Fruit fly (Drosophila melanogaster) whole organism, prepupa: ENCODE results near the gene RhoGAP18B.
A peak's percentile ranks its signal among the peaks of the same experiment; 100 is the strongest.

ENCODE experiments used
- Blimp-1 ChIP-seq: fragments of 200-800 bp; sonication (Bioruptor generic); optimal IDR thresholded peaks from 3 replicates; lab custom pipeline; 2017; ENCODE audit warnings: missing biosample characterization, missing genetic modification characterization, mild to moderate bottlenecking, moderate library complexity, missing genetic modification reagents
- CG10631 ChIP-seq: fragments of 200-800 bp; sonication (Bioruptor generic); optimal IDR thresholded peaks from 2 replicates; lab custom pipeline; 2016; ENCODE audit warnings: missing biosample characterization, missing genetic modification characterization
- CG10669 ChIP-seq: fragments of 200-800 bp; sonication (Bioruptor generic); optimal IDR thresholded peaks from 3 replicates; lab custom pipeline; 2018; ENCODE audit warnings: missing biosample characterization, mild to moderate bottlenecking, missing genetic modification characterization, moderate library complexity
- CG11294 ChIP-seq: fragments of 200-800 bp; sonication (Bioruptor generic); IDR thresholded peaks from 2 replicates; pipeline ENCODE4 v1.3.6; 2022; ENCODE audit warnings: missing biosample characterization, missing genetic modification characterization
- CG15336 ChIP-seq: fragments of 200-800 bp; sonication (Bioruptor generic); IDR thresholded peaks from 2 replicates; pipeline ENCODE4 v1.3.6; 2022; ENCODE audit warnings: missing biosample characterization, missing genetic modification characterization
- CG16779 ChIP-seq: fragments of 200-800 bp; sonication (Bioruptor generic); optimal IDR thresholded peaks from 3 replicates; lab custom pipeline; 2017; ENCODE audit warnings: missing biosample characterization, mild to moderate bottlenecking, missing genetic modification characterization
- CG3032 ChIP-seq: fragments of 200-800 bp; optimal IDR thresholded peaks from 2 replicates; lab custom pipeline; 2019; ENCODE audit warnings: missing biosample characterization, mild to moderate bottlenecking, missing genetic modification characterization, moderate library complexity
- CG31627 ChIP-seq: fragments of 200-800 bp; sonication (Bioruptor generic); optimal IDR thresholded peaks from 3 replicates; lab custom pipeline; 2016; ENCODE audit warnings: missing biosample characterization, missing genetic modification characterization
- CG32006 ChIP-seq: fragments of 200-800 bp; sonication (Bioruptor generic); optimal IDR thresholded peaks from 3 replicates; lab custom pipeline; 2017; ENCODE audit warnings: missing biosample characterization, mild to moderate bottlenecking, missing genetic modification characterization
- CG4318 ChIP-seq: fragments of 200-800 bp; sonication (Bioruptor generic); optimal IDR thresholded peaks from 3 replicates; lab custom pipeline; 2017; ENCODE audit warnings: missing biosample characterization, mild to moderate bottlenecking, missing genetic modification characterization
- CG6276 ChIP-seq: fragments of 200-800 bp; sonication (Bioruptor generic); optimal IDR thresholded peaks from 2 replicates; lab custom pipeline; 2017; ENCODE audit warnings: missing biosample characterization, mild to moderate bottlenecking, missing genetic modification characterization
- CG6808 ChIP-seq: fragments of 200-800 bp; sonication (Bioruptor generic); optimal IDR thresholded peaks from 3 replicates; lab custom pipeline; 2017; ENCODE audit warnings: missing biosample characterization, missing genetic modification characterization, mild to moderate bottlenecking, moderate library complexity, missing genetic modification reagents
- CG6854 ChIP-seq: fragments of 200-800 bp; sonication (Bioruptor generic); optimal IDR thresholded peaks from 2 replicates; lab custom pipeline; 2017; ENCODE audit warnings: missing biosample characterization, mild to moderate bottlenecking, missing genetic modification characterization
- CG8119 ChIP-seq: fragments of 200-800 bp; sonication (Bioruptor generic); IDR thresholded peaks from 3 replicates; pipeline ENCODE4 v1.3.6; 2022; ENCODE audit warnings: missing biosample characterization, missing genetic modification characterization
- CG8319 ChIP-seq: fragments of 200-800 bp; sonication (Bioruptor generic); optimal IDR thresholded peaks from 3 replicates; lab custom pipeline; 2016; ENCODE audit warnings: missing biosample characterization, missing genetic modification characterization
- CG8632 ChIP-seq: fragments of 200-800 bp; sonication (Bioruptor generic); optimal IDR thresholded peaks from 3 replicates; lab custom pipeline; 2016; ENCODE audit warnings: missing biosample characterization, missing genetic modification characterization
- Eip75B ChIP-seq: fragments of 200-800 bp; sonication (Bioruptor generic); optimal IDR thresholded peaks from 3 replicates; lab custom pipeline; 2016; ENCODE audit warnings: missing biosample characterization, missing genetic modification characterization
- Eip78C ChIP-seq: fragments of 200-800 bp; sonication (Bioruptor generic); peaks from one replicate; lab custom pipeline; 2016; ENCODE audit warnings: missing biosample characterization, missing genetic modification characterization
- Ets96B ChIP-seq: fragments of 200-800 bp; optimal IDR thresholded peaks from 2 replicates; lab custom pipeline; 2019; ENCODE audit warnings: missing biosample characterization, mild to moderate bottlenecking, missing genetic modification characterization, moderate library complexity
- Gug ChIP-seq: fragments of 200-800 bp; sonication (Bioruptor generic); IDR thresholded peaks from 2 replicates; pipeline ENCODE4 v1.3.6; 2022; ENCODE audit warnings: missing biosample characterization, missing genetic modification characterization
- Hr38 ChIP-seq: sonication (Bioruptor generic); optimal IDR thresholded peaks from 2 replicates; lab custom pipeline; 2016; ENCODE audit warnings: missing biosample characterization, missing genetic modification characterization
- Hr39 ChIP-seq: fragments of 200-800 bp; sonication (Bioruptor generic); optimal IDR thresholded peaks from 2 replicates; lab custom pipeline; 2016; ENCODE audit warnings: missing biosample characterization, missing genetic modification characterization
- OdsH ChIP-seq: fragments of 200-800 bp; sonication (Bioruptor generic); optimal IDR thresholded peaks from 3 replicates; lab custom pipeline; 2016; ENCODE audit warnings: missing biosample characterization, missing genetic modification characterization
- Sox14 ChIP-seq: fragments of 200-800 bp; sonication (Bioruptor generic); optimal IDR thresholded peaks from 3 replicates; lab custom pipeline; 2016; ENCODE audit warnings: missing biosample characterization, missing genetic modification characterization
- acj6 ChIP-seq: fragments of 200-800 bp; sonication (Bioruptor generic); optimal IDR thresholded peaks from 3 replicates; lab custom pipeline; 2016; ENCODE audit warnings: missing biosample characterization, missing genetic modification characterization
- cyc ChIP-seq: fragments of 200-800 bp; sonication (Bioruptor generic); optimal IDR thresholded peaks from 3 replicates; lab custom pipeline; 2016; ENCODE audit warnings: missing biosample characterization, missing genetic modification characterization
- dac ChIP-seq: fragments of 200-800 bp; sonication (Bioruptor generic); optimal IDR thresholded peaks from 2 replicates; lab custom pipeline; 2017; ENCODE audit warnings: missing biosample characterization, mild to moderate bottlenecking, missing genetic modification characterization
- dsx ChIP-seq: fragments of 200-800 bp; optimal IDR thresholded peaks from 3 replicates; lab custom pipeline; 2019; ENCODE audit warnings: missing biosample characterization, mild to moderate bottlenecking, missing genetic modification characterization, moderate library complexity; ENCODE audit not compliant: poor library complexity, severe bottlenecking
- fd85E ChIP-seq: fragments of 200-800 bp; sonication (Bioruptor generic); optimal IDR thresholded peaks from 3 replicates; lab custom pipeline; 2016; ENCODE audit warnings: missing biosample characterization, missing genetic modification characterization
- fkh ChIP-seq: fragments of 200-800 bp; sonication (Bioruptor generic); optimal IDR thresholded peaks from 3 replicates; lab custom pipeline; 2017; ENCODE audit warnings: missing biosample characterization, mild to moderate bottlenecking, missing genetic modification characterization, moderate library complexity
- lz ChIP-seq: fragments of 200-800 bp; sonication (Bioruptor generic); optimal IDR thresholded peaks from 3 replicates; lab custom pipeline; 2016; ENCODE audit warnings: missing biosample characterization, missing genetic modification characterization
- net ChIP-seq: fragments of 200-800 bp; sonication (Bioruptor generic); optimal IDR thresholded peaks from 3 replicates; lab custom pipeline; 2016; ENCODE audit warnings: missing biosample characterization, missing genetic modification characterization
- pdm3 ChIP-seq: fragments of 200-800 bp; sonication (Bioruptor generic); optimal IDR thresholded peaks from 3 replicates; lab custom pipeline; 2016; ENCODE audit warnings: missing biosample characterization, missing genetic modification characterization
- spab ChIP-seq: fragments of 200-800 bp; sonication (Bioruptor generic); optimal IDR thresholded peaks from 2 replicates; lab custom pipeline; 2017; ENCODE audit warnings: missing biosample characterization, mild to moderate bottlenecking, missing genetic modification characterization, missing genetic modification reagents
- ss ChIP-seq, 2 experiments: fragments of 200-800 bp; sonication (Bioruptor generic); optimal IDR thresholded peaks; 2 replicates in 1 of 2; 3 replicates in 1 of 2; lab custom pipeline; 2017 to 2018; ENCODE audit warnings: mild to moderate bottlenecking in 2 of 2, missing biosample characterization in 2 of 2, missing genetic modification characterization in 2 of 2, moderate library complexity in 1 of 2
- svp ChIP-seq: fragments of 200-800 bp; sonication (Bioruptor generic); peaks from one replicate; lab custom pipeline; 2016; ENCODE audit warnings: missing biosample characterization, missing genetic modification characterization
- vri ChIP-seq: fragments of 200-800 bp; sonication (Bioruptor generic); optimal IDR thresholded peaks from 3 replicates; lab custom pipeline; 2016; ENCODE audit warnings: missing biosample characterization, mild to moderate bottlenecking, missing genetic modification characterization

The RhoGAP18B gene

dm6 chrX:19159942-19160341, 6.9 kb downstream of the RhoGAP18B start (continued):
- no peak for TF ChIP-seq CG6854 (GFP tag; lab: Kevin White, UChicago)
- TF ChIP-seq ss (GFP tag; optimal IDR thresholded peaks at IDR 0.05; lab: Kevin White, UChicago), result peak; percentile 26 to 65
- peak; percentile 76 for TF ChIP-seq Blimp-1 (GFP tag; lab: Kevin White, UChicago)
- peak; percentile 62 for TF ChIP-seq CG10669 (GFP tag; lab: Kevin White, UChicago)
- no peak for TF ChIP-seq fd85E (GFP tag; lab: Kevin White, UChicago)
- peak; percentile 48 for TF ChIP-seq cyc (GFP tag; lab: Kevin White, UChicago)
- peak; percentile 67 for TF ChIP-seq Sox14 (GFP tag; lab: Kevin White, UChicago)
- TF ChIP-seq CG6276 (GFP tag; lab: Kevin White, UChicago), result no peak
- TF ChIP-seq spab, result peak; percentile 55
- TF ChIP-seq Hr38 (GFP tag; lab: Kevin White, UChicago), result no peak
- TF ChIP-seq vri (GFP tag; lab: Kevin White, UChicago), result peak; percentile 54
- TF ChIP-seq CG4318, result peak; percentile 54
- TF ChIP-seq acj6, result peak; percentile 75
- no peak for TF ChIP-seq Gug
- TF ChIP-seq lz (GFP tag; lab: Kevin White, UChicago), result peak; percentile 62
- TF ChIP-seq Ets96B, result peak; percentile 72
- no peak for TF ChIP-seq dac (GFP tag; lab: Kevin White, UChicago)
- TF ChIP-seq OdsH, result peak; percentile 77
- TF ChIP-seq CG31627 (GFP tag; lab: Kevin White, UChicago), result peak; percentile 56
- TF ChIP-seq CG8319 (GFP tag; lab: Kevin White, UChicago), result no peak
- TF ChIP-seq dsx, result peak; percentile 56
- TF ChIP-seq CG15336 (GFP tag; lab: Robert Waterston, UW), result peak; percentile 59

dm6 chrX:19158519-19159289, 8.2 kb downstream of the RhoGAP18B start:
- TF ChIP-seq CG8119 (GFP tag; lab: Robert Waterston, UW), result no peak
- TF ChIP-seq CG3032, result peak; percentile 44
- no peak for TF ChIP-seq net (GFP tag; lab: Kevin White, UChicago)
- TF ChIP-seq spab, result peak; percentile 51
- TF ChIP-seq cyc (GFP tag; lab: Kevin White, UChicago), result no peak
- TF ChIP-seq pdm3 (GFP tag; lab: Kevin White, UChicago), result no peak
- TF ChIP-seq CG6808 (GFP tag; lab: Kevin White, UChicago), result peak; percentile 51
- no peak for TF ChIP-seq CG6854 (GFP tag; lab: Kevin White, UChicago)
- TF ChIP-seq svp (GFP tag; lab: Kevin White, UChicago), result peak; percentile 86
- no peak for TF ChIP-seq lz (GFP tag; lab: Kevin White, UChicago)
- peak; percentile 71 for TF ChIP-seq Eip78C
- TF ChIP-seq ss (GFP tag; optimal IDR thresholded peaks at IDR 0.05; lab: Kevin White, UChicago), result peak; percentile 4 to 11
- TF ChIP-seq CG32006 (GFP tag; lab: Kevin White, UChicago), result peak; percentile 28
- peak; percentile 14 for TF ChIP-seq Ets96B
- TF ChIP-seq CG6276 (GFP tag; lab: Kevin White, UChicago), result peak; percentile 2
- TF ChIP-seq CG8632 (GFP tag; lab: Kevin White, UChicago), result no peak
- peak; percentile 7 for TF ChIP-seq CG10631
- TF ChIP-seq acj6, result no peak
- TF ChIP-seq Hr39 (GFP tag; lab: Kevin White, UChicago), result no peak
- TF ChIP-seq CG8319 (GFP tag; lab: Kevin White, UChicago), result no peak
- peak; percentile 26 for TF ChIP-seq CG10669 (GFP tag; lab: Kevin White, UChicago)

dm6 chrX:19157471-19157870, 9.4 kb downstream of the RhoGAP18B start:
- TF ChIP-seq CG6808 (GFP tag; lab: Kevin White, UChicago), result no peak
- no peak for TF ChIP-seq CG3032
- no peak for TF ChIP-seq fkh (GFP tag; lab: Kevin White, UChicago)
- TF ChIP-seq CG11294 (GFP tag; lab: Robert Waterston, UW), result no peak
- TF ChIP-seq svp (GFP tag; lab: Kevin White, UChicago), result peak; percentile 94
- no peak for TF ChIP-seq Eip75B
- no peak for TF ChIP-seq CG16779 (tag; lab: Kevin White, UChicago)
- no peak for TF ChIP-seq spab
